Worm (Caenorhabditis elegans) whole organism, L4 larva: ENCODE results near the gene F43D2.6.

Experiments
- aly-2 ChIP-seq: sonication (generic microtip); optimal IDR thresholded peaks from 2 replicates; lab custom pipeline; 2018; ENCODE audit warnings: missing biosample characterization, missing genetic modification characterization
- ceh-62 ChIP-seq: sonication (generic microtip); optimal IDR thresholded peaks from 2 replicates; lab custom pipeline; 2017; ENCODE audit warnings: missing biosample characterization, missing genetic modification characterization
- fkh-10 ChIP-seq: fragments of 150-350 bp; optimal IDR thresholded peaks from 2 replicates; lab custom pipeline; 2014; ENCODE audit warnings: missing biosample characterization, missing genetic modification reagents, missing genetic modification characterization
- jun-1 ChIP-seq: fragments of 150-350 bp; optimal IDR thresholded peaks from 2 replicates; lab custom pipeline; 2014; ENCODE audit warnings: missing biosample characterization, missing genetic modification reagents, missing genetic modification characterization
- lin-39 ChIP-seq: fragments of 150-350 bp; optimal IDR thresholded peaks from 2 replicates; lab custom pipeline; 2014; ENCODE audit warnings: missing biosample characterization, missing genetic modification reagents, missing genetic modification characterization
- nhr-237 ChIP-seq: sonication (generic microtip); optimal IDR thresholded peaks from 2 replicates; lab custom pipeline; 2017; ENCODE audit warnings: missing biosample characterization, missing genetic modification characterization
- nhr-76 ChIP-seq: fragments of 150-350 bp; optimal IDR thresholded peaks from 2 replicates; lab custom pipeline; 2014; ENCODE audit warnings: missing biosample characterization, missing genetic modification characterization
- nhr-77 ChIP-seq: fragments of 150-350 bp; optimal IDR thresholded peaks from 2 replicates; lab custom pipeline; 2014; ENCODE audit warnings: missing biosample characterization, missing genetic modification characterization
- pqm-1 ChIP-seq: sonication (generic microtip); optimal IDR thresholded peaks from 2 replicates; lab custom pipeline; 2017; ENCODE audit warnings: missing biosample characterization, missing genetic modification characterization
- rbr-2 ChIP-seq: sonication (generic microtip); optimal IDR thresholded peaks from 2 replicates; lab custom pipeline; 2016; ENCODE audit warnings: missing genotype, missing genetic modification characterization, missing compliant biosample characterization
- snpc-4 ChIP-seq: fragments of 150-350 bp; optimal IDR thresholded peaks from 2 replicates; lab custom pipeline; 2014; ENCODE audit warnings: missing biosample characterization, missing genetic modification characterization
- ztf-11 ChIP-seq: fragments of 150-350 bp; optimal IDR thresholded peaks from 2 replicates; lab custom pipeline; 2014; ENCODE audit warnings: missing biosample characterization, missing genetic modification characterization

ce11 chrV:14642016-14642415 lies 7.0 kb upstream of the F43D2.6 start:
- TF ChIP-seq ceh-62 = no peak
- no peak for TF ChIP-seq pqm-1 (tag; lab: Kevin White, UChicago)
- no peak for TF ChIP-seq nhr-77
- no peak for TF ChIP-seq lin-39 (tag; lab: Kevin White, UChicago)
- no peak for TF ChIP-seq aly-2 (tag; lab: Kevin White, UChicago)
- no peak for TF ChIP-seq snpc-4 (tag; lab: Kevin White, UChicago)
- no peak for TF ChIP-seq ztf-11 (tag; lab: Kevin White, UChicago)
- no peak for TF ChIP-seq nhr-76 (tag; lab: Kevin White, UChicago)
- no peak for TF ChIP-seq fkh-10 (GFP tag; lab: Kevin White, UChicago)
- no peak for TF ChIP-seq nhr-237
- no peak for TF ChIP-seq jun-1 (tag; lab: Kevin White, UChicago)
- TF ChIP-seq rbr-2 = no peak
